Worm (Caenorhabditis elegans): ENCODE measurements around the gene such-1.

- no peak for TF ChIP-seq ztf-29 (GFP tag; IDR thresholded peaks at IDR 0.05)
- TF ChIP-seq med-1 (GFP tag; optimal IDR thresholded peaks at IDR 0.05; ENCODE audit: insufficient read depth), result no peak
- no peak for TF ChIP-seq flt-1 (GFP tag; IDR thresholded peaks at IDR 0.05)
- TF ChIP-seq ref-1 (GFP tag; conservative IDR thresholded peaks at IDR 0.05), result no peak
- TF ChIP-seq ztf-23 (GFP tag; IDR thresholded peaks at IDR 0.05), result no peak
- TF ChIP-seq klf-2 (GFP tag; conservative IDR thresholded peaks at IDR 0.05), result no peak
- TF ChIP-seq T22C8.4 (GFP tag; IDR thresholded peaks at IDR 0.05), result no peak
- no peak for TF ChIP-seq tab-1 (GFP tag; IDR thresholded peaks at IDR 0.05)
- TF ChIP-seq cog-1 (tag; optimal IDR thresholded peaks at IDR 0.05), result no peak
Measured at ce11 chrIII:11554701-11555111, 31.1 kb upstream of the such-1 start.
